Fruit fly (Drosophila melanogaster) whole organism, wandering third instar larva: ENCODE data around the gene Lsp2.
A peak's percentile ranks its signal among the peaks of the same experiment; 100 is the strongest.

Experiments
- Abd-B ChIP-seq: fragments of >200 bp; optimal IDR thresholded peaks from 2 replicates; lab custom pipeline; 2017; ENCODE audit warnings: missing biosample characterization, missing genetic modification characterization
- CG32264 ChIP-seq: fragments of 200-800 bp; sonication (Bioruptor generic); optimal IDR thresholded peaks from 2 replicates; lab custom pipeline; 2016; ENCODE audit warnings: missing biosample characterization, missing genetic modification characterization
- CG9705 ChIP-seq: fragments of 200-800 bp; sonication (Bioruptor generic); optimal IDR thresholded peaks from 2 replicates; lab custom pipeline; 2018; ENCODE audit warnings: missing biosample characterization, mild to moderate bottlenecking, missing genetic modification characterization
- CrebA ChIP-seq: fragments of 200-800 bp; sonication (Bioruptor generic); optimal IDR thresholded peaks from 2 replicates; lab custom pipeline; 2016; ENCODE audit warnings: missing biosample characterization, mild to moderate bottlenecking, missing genetic modification characterization, borderline replicate concordance
- Dfd ChIP-seq: fragments of >200 bp; optimal IDR thresholded peaks from 2 replicates; lab custom pipeline; 2017; ENCODE audit warnings: missing biosample characterization, missing genetic modification characterization
- Dif ChIP-seq: fragments of 200-275, 200-300 bp; sonication (Bioruptor generic); optimal IDR thresholded peaks from 2 replicates; lab custom pipeline; 2018; ENCODE audit warnings: missing biosample characterization, missing genetic modification characterization; ENCODE audit not compliant: partially characterized antibody
- GATAd ChIP-seq: sonication (Bioruptor generic); optimal IDR thresholded peaks from 2 replicates; lab custom pipeline; 2016; ENCODE audit warnings: missing biosample characterization, missing genetic modification characterization
- HLH106 ChIP-seq: fragments of 200-800 bp; optimal IDR thresholded peaks from 3 replicates; lab custom pipeline; 2019; ENCODE audit warnings: missing biosample characterization, mild to moderate bottlenecking, missing genetic modification characterization, moderate library complexity
- Hnf4 ChIP-seq: fragments of 200-800 bp; sonication (Bioruptor generic); optimal IDR thresholded peaks from 2 replicates; lab custom pipeline; 2016; ENCODE audit warnings: missing biosample characterization, mild to moderate bottlenecking, missing genetic modification characterization
- Hr78 ChIP-seq: fragments of >200 bp; optimal IDR thresholded peaks from 2 replicates; lab custom pipeline; 2017; ENCODE audit warnings: missing biosample characterization, missing genetic modification characterization
- Hr83 ChIP-seq: fragments of 200-300 bp; sonication (Bioruptor generic); optimal IDR thresholded peaks from 2 replicates; lab custom pipeline; 2016; ENCODE audit warnings: missing biosample characterization, mild to moderate bottlenecking, missing genetic modification characterization, moderate library complexity; ENCODE audit not compliant: poor library complexity, severe bottlenecking
- Jra ChIP-seq: sonication (Bioruptor generic); optimal IDR thresholded peaks from 2 replicates; lab custom pipeline; 2016; ENCODE audit warnings: missing biosample characterization, missing genetic modification characterization
- Mio ChIP-seq: sonication (Bioruptor generic); optimal IDR thresholded peaks from 2 replicates; lab custom pipeline; 2016; ENCODE audit warnings: missing biosample characterization, missing genetic modification characterization
- Myc ChIP-seq: fragments of >200 bp; optimal IDR thresholded peaks from 2 replicates; lab custom pipeline; 2017
- N ChIP-seq: fragments of >200 bp; optimal IDR thresholded peaks from 2 replicates; lab custom pipeline; 2018; ENCODE audit warnings: missing biosample characterization, missing external identifiers, missing genetic modification characterization
- OdsH ChIP-seq: fragments of 200-800 bp; sonication (Bioruptor generic); optimal IDR thresholded peaks from 2 replicates; lab custom pipeline; 2016; ENCODE audit warnings: missing biosample characterization, mild to moderate bottlenecking, missing genetic modification characterization
- Rel ChIP-seq, 2 experiments: fragments of 200-800 bp; sonication (Bioruptor generic) in 1 of 2; optimal IDR thresholded peaks; 2 replicates in 1 of 2; 3 replicates in 1 of 2; lab custom pipeline; 2016 to 2019; ENCODE audit warnings: mild to moderate bottlenecking in 2 of 2, missing biosample characterization in 2 of 2, missing genetic modification characterization in 2 of 2, moderate library complexity in 1 of 2
- Sp1 ChIP-seq: fragments of 200-800 bp; sonication (Bioruptor generic); optimal IDR thresholded peaks from 3 replicates; lab custom pipeline; 2019; ENCODE audit warnings: missing biosample characterization, mild to moderate bottlenecking, missing genetic modification characterization, moderate library complexity
- Vsx2 ChIP-seq: fragments of 200-300, 225-300 bp; sonication (Bioruptor generic); optimal IDR thresholded peaks from 2 replicates; lab custom pipeline; 2018; ENCODE audit warnings: missing biosample characterization, missing genetic modification characterization; ENCODE audit not compliant: partially characterized antibody
- br ChIP-seq: fragments of 200-800 bp; sonication (Bioruptor generic); optimal IDR thresholded peaks from 2 replicates; lab custom pipeline; 2016; ENCODE audit warnings: missing biosample characterization, missing genetic modification characterization
- brk ChIP-seq: fragments of 200-800 bp; sonication (Bioruptor generic); optimal IDR thresholded peaks from 2 replicates; lab custom pipeline; 2016; ENCODE audit warnings: missing biosample characterization, mild to moderate bottlenecking, missing genetic modification characterization
- dl ChIP-seq, 2 experiments: fragments of 175-275, 200-275 bp in 1 of 2; fragments of 200-275 bp in 1 of 2; sonication (Bioruptor generic); optimal IDR thresholded peaks; lab custom pipeline; 2018; ENCODE audit warnings: mild to moderate bottlenecking in 2 of 2, missing biosample characterization in 2 of 2, missing genetic modification characterization in 2 of 2, moderate library complexity in 2 of 2; ENCODE audit not compliant: partially characterized antibody in 2 of 2, insufficient read depth in 1 of 2
- dmrt93B ChIP-seq: fragments of 200-800 bp; sonication (Bioruptor generic); optimal IDR thresholded peaks from 2 replicates; lab custom pipeline; 2018; ENCODE audit warnings: missing biosample characterization, mild to moderate bottlenecking, missing genetic modification characterization
- dsf ChIP-seq: sonication (Bioruptor generic); optimal IDR thresholded peaks from 2 replicates; lab custom pipeline; 2016; ENCODE audit warnings: missing biosample characterization, missing genetic modification characterization, borderline replicate concordance
- ey ChIP-seq: fragments of 200-800 bp; sonication (Bioruptor generic); optimal IDR thresholded peaks from 2 replicates; lab custom pipeline; 2016; ENCODE audit warnings: missing biosample characterization, missing genetic modification characterization
- foxo ChIP-seq, 2 experiments: fragments of 200-800 bp; sonication (Bioruptor generic); optimal IDR thresholded peaks; 2 replicates in 1 of 2; 3 replicates in 1 of 2; lab custom pipeline; 2016 to 2017; ENCODE audit warnings: missing biosample characterization in 2 of 2, missing genetic modification characterization in 2 of 2
- fru ChIP-seq: fragments of 200-800 bp; sonication (Bioruptor generic); optimal IDR thresholded peaks from 3 replicates; lab custom pipeline; 2016; ENCODE audit warnings: missing biosample characterization, mild to moderate bottlenecking, missing genetic modification characterization
- h ChIP-seq: fragments of 200-800 bp; sonication (Bioruptor generic); optimal IDR thresholded peaks from 3 replicates; lab custom pipeline; 2016; ENCODE audit warnings: missing biosample characterization, mild to moderate bottlenecking, missing genetic modification characterization
- jim ChIP-seq: fragments of 175-275, 200-325 bp; sonication (Bioruptor generic); optimal IDR thresholded peaks from 2 replicates; lab custom pipeline; 2016; ENCODE audit warnings: missing biosample characterization, mild to moderate bottlenecking, missing genetic modification characterization
- lola ChIP-seq: fragments of >200 bp; optimal IDR thresholded peaks from 2 replicates; lab custom pipeline; 2017; ENCODE audit warnings: missing biosample characterization, missing genetic modification characterization
- pan ChIP-seq: fragments of >200 bp; optimal IDR thresholded peaks from 2 replicates; lab custom pipeline; 2017
- psq ChIP-seq: fragments of 200-800 bp; sonication (Bioruptor generic); optimal IDR thresholded peaks from 3 replicates; lab custom pipeline; 2017; ENCODE audit warnings: missing biosample characterization, mild to moderate bottlenecking, missing genetic modification characterization, moderate library complexity
- rgr ChIP-seq: fragments of 200-800 bp; sonication (Bioruptor generic); optimal IDR thresholded peaks from 3 replicates; lab custom pipeline; 2016; ENCODE audit warnings: missing biosample characterization, mild to moderate bottlenecking, missing genetic modification characterization
- sage ChIP-seq: fragments of 200-800 bp; sonication (Bioruptor generic); optimal IDR thresholded peaks from 2 replicates; lab custom pipeline; 2016; ENCODE audit warnings: missing biosample characterization, mild to moderate bottlenecking, missing genetic modification characterization
- sv ChIP-seq: fragments of 200-800 bp; sonication (Bioruptor generic); optimal IDR thresholded peaks from 3 replicates; lab custom pipeline; 2016; ENCODE audit warnings: missing biosample characterization, missing genetic modification characterization
- tai ChIP-seq: sonication (Bioruptor generic); optimal IDR thresholded peaks from 2 replicates; lab custom pipeline; 2016; ENCODE audit warnings: missing biosample characterization, missing genetic modification characterization
- usp ChIP-seq: fragments of >200 bp; optimal IDR thresholded peaks from 2 replicates; lab custom pipeline; 2017; ENCODE audit warnings: missing biosample characterization, missing genetic modification characterization
- woc ChIP-seq: sonication (Bioruptor generic); optimal IDR thresholded peaks from 2 replicates; lab custom pipeline; 2016; ENCODE audit warnings: missing biosample characterization, mild to moderate bottlenecking, missing genetic modification characterization

Lsp2 gene

DNA sequence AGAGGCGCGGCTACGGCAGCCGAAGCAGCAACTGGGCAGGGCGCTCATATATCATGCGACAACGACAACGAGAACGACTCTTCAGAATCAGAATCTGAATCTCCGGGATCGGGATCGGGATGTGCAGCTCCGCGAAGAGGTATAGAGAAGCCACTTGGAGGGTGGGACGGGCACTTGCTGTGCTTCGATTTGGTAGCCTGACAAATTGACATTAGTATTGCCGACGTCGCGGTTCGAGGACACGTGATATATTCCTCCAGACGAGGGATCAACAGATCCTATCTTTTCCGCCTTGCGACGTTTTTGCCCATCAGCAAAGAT is 46.7 kb upstream of the Lsp2 start:
- TF ChIP-seq ey, result no peak
- no peak for TF ChIP-seq CG32264
- TF ChIP-seq Dif (GFP tag; lab: Kevin White, UChicago), result no peak
- no peak for TF ChIP-seq CrebA (GFP tag; lab: Kevin White, UChicago)
- no peak for TF ChIP-seq sv (GFP tag; lab: Kevin White, UChicago)
- no peak for TF ChIP-seq Jra (GFP tag; lab: Kevin White, UChicago)
- TF ChIP-seq Rel (GFP tag; optimal IDR thresholded peaks at IDR 0.05; lab: Kevin White, UChicago), result no peak
- TF ChIP-seq Rel (tag; optimal IDR thresholded peaks at IDR 0.05; lab: Kevin White, UChicago), result no peak
- no peak for TF ChIP-seq Sp1 (GFP tag; lab: Kevin White, UChicago)
- TF ChIP-seq fru (GFP tag; lab: Kevin White, UChicago), result no peak
- no peak for TF ChIP-seq GATAd
- no peak for TF ChIP-seq Hr83
- TF ChIP-seq jim (GFP tag; lab: Kevin White, UChicago), result no peak
- TF ChIP-seq CG9705 (GFP tag; lab: Kevin White, UChicago), result no peak
- no peak for TF ChIP-seq Hnf4 (GFP tag; lab: Kevin White, UChicago)
- no peak for TF ChIP-seq psq (GFP tag; lab: Kevin White, UChicago)

- TF ChIP-seq CrebA (GFP tag; lab: Kevin White, UChicago) (no peak), Dfd (GFP tag; lab: Kevin White, UChicago) (no peak)
These were observed 46.0 kb upstream of the Lsp2 start for dm6 chr3L:12083092-12083680.

DNA sequence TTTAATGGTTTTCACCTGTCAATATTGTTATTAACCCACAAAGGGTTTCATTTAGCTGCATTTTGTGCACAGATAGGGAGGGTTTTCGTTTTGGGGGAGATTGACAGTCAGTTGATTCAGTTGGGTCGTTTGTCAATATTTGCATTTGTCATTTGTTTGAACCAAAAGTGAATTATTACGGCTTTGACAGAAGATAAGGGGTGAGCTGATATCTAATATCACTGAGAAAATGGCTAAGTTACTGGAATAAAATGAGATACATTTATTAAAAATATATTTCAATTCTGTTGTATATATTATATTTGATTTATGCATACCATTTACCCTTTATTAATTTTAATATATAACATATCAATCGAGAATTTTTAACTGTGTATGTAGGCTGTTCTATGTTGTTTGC is 45.3 kb upstream of the Lsp2 start:
- TF ChIP-seq sage (GFP tag; lab: Kevin White, UChicago) (no peak), h (peak; percentile 37), CrebA (GFP tag; lab: Kevin White, UChicago) (no peak), Myc (lab: Kevin White, UChicago) (no peak), dmrt93B (GFP tag; lab: Kevin White, UChicago) (no peak), dsf (GFP tag; lab: Kevin White, UChicago) (no peak), foxo (GFP tag; optimal IDR thresholded peaks at IDR 0.05; lab: Kevin White, UChicago) (peak in 1 of 2 experiments; percentile 41), CG32264 (no peak), HLH106 (tag; lab: Kevin White, UChicago) (peak; percentile 3), brk (GFP tag; lab: Kevin White, UChicago) (no peak), lola (no peak), dl (GFP tag; optimal IDR thresholded peaks at IDR 0.05; lab: Kevin White, UChicago; ENCODE audit: insufficient read depth in 1 of 2, partially characterized antibody in 2 of 2) (no peak), Rel (GFP tag; optimal IDR thresholded peaks at IDR 0.05; lab: Kevin White, UChicago) (no peak), Rel (tag; optimal IDR thresholded peaks at IDR 0.05; lab: Kevin White, UChicago) (no peak), tai (no peak), woc (GFP tag; lab: Kevin White, UChicago) (no peak), Hr83 (peak; percentile 57), jim (GFP tag; lab: Kevin White, UChicago) (no peak), Dif (GFP tag; lab: Kevin White, UChicago) (no peak), Vsx2 (GFP tag; lab: Kevin White, UChicago) (no peak), usp (GFP tag; lab: Kevin White, UChicago) (no peak), N (GFP tag; lab: Kevin White, UChicago) (no peak), CG9705 (GFP tag; lab: Kevin White, UChicago) (no peak), Sp1 (GFP tag; lab: Kevin White, UChicago) (peak; percentile 22), fru (GFP tag; lab: Kevin White, UChicago) (no peak), GATAd (no peak), br (GFP tag; lab: Kevin White, UChicago) (peak; percentile 1), sv (GFP tag; lab: Kevin White, UChicago) (no peak), psq (GFP tag; lab: Kevin White, UChicago) (no peak), pan (lab: Kevin White, UChicago) (no peak), Dfd (GFP tag; lab: Kevin White, UChicago) (no peak), OdsH (peak; percentile 30), Jra (GFP tag; lab: Kevin White, UChicago) (no peak), Hr78 (GFP tag; lab: Kevin White, UChicago) (no peak), rgr (GFP tag; lab: Kevin White, UChicago) (peak; percentile 69), ey (no peak), Mio (GFP tag; lab: Kevin White, UChicago) (no peak), Abd-B (GFP tag; lab: Kevin White, UChicago) (no peak), Hnf4 (GFP tag; lab: Kevin White, UChicago) (peak; percentile 17)
